Fruit fly (Drosophila melanogaster): ENCODE data around the gene Crtc.

DNA sequence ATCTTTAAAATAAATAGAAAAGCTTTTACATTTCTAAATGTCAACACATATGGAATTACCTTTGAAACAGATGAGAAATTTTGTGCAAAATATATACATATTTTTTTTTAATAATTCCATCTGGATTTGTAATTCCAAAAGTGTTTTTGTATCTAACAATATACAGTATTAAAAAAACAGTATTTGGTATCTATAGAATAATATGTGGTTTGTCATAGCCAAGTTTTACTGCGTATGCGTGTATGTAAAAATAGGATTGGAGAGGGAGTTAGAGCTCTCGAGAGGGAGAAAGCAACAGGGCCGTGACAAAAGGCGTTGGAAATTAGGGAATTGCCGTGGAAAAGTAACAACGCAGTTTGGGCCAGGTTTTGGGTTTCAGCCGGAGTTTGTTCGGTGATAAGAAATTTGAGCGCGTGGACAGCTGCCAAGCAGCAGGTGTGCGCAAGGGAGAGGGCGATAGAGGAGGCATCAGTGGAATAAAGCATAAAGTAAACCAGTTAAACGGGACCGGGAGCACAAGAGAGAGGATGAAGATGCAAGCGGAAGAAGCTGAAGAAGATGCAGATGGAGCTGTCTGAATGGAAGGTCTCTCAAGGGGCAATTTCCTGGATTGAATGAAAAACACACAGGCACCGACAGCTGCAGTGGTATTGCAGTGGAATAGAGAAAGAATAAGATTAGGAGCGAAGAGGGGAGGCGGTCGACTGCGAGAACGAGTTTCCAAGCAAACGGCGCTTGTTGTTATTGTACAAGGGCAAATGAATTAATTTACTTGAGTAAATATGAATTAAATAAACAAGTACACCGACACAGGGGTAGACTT is 15.9 kb downstream of the Crtc start:
- no peak for TF ChIP-seq psq (optimal IDR thresholded peaks at IDR 0.05)
- no peak for TF ChIP-seq pan (optimal IDR thresholded peaks at IDR 0.05)
- TF ChIP-seq CG8478 (optimal IDR thresholded peaks at IDR 0.05), result no peak
